Fruit fly (Drosophila melanogaster) whole organism, wandering third instar larva: Measurements from ENCODE around the gene CG17568.

Experiments used
- Abd-B ChIP-seq: fragments of >200 bp; optimal IDR thresholded peaks from 2 replicates; lab custom pipeline; 2017; ENCODE audit warnings: missing biosample characterization, missing genetic modification characterization
- CG32264 ChIP-seq: fragments of 200-800 bp; sonication (Bioruptor generic); optimal IDR thresholded peaks from 2 replicates; lab custom pipeline; 2016; ENCODE audit warnings: missing biosample characterization, missing genetic modification characterization
- CG9705 ChIP-seq: fragments of 200-800 bp; sonication (Bioruptor generic); optimal IDR thresholded peaks from 2 replicates; lab custom pipeline; 2018; ENCODE audit warnings: missing biosample characterization, mild to moderate bottlenecking, missing genetic modification characterization
- CrebA ChIP-seq: fragments of 200-800 bp; sonication (Bioruptor generic); optimal IDR thresholded peaks from 2 replicates; lab custom pipeline; 2016; ENCODE audit warnings: missing biosample characterization, mild to moderate bottlenecking, missing genetic modification characterization, borderline replicate concordance
- Dfd ChIP-seq: fragments of >200 bp; optimal IDR thresholded peaks from 2 replicates; lab custom pipeline; 2017; ENCODE audit warnings: missing biosample characterization, missing genetic modification characterization
- Dif ChIP-seq: fragments of 200-275, 200-300 bp; sonication (Bioruptor generic); optimal IDR thresholded peaks from 2 replicates; lab custom pipeline; 2018; ENCODE audit warnings: missing biosample characterization, missing genetic modification characterization; ENCODE audit not compliant: partially characterized antibody
- GATAd ChIP-seq: sonication (Bioruptor generic); optimal IDR thresholded peaks from 2 replicates; lab custom pipeline; 2016; ENCODE audit warnings: missing biosample characterization, missing genetic modification characterization
- HLH106 ChIP-seq: fragments of 200-800 bp; optimal IDR thresholded peaks from 3 replicates; lab custom pipeline; 2019; ENCODE audit warnings: missing biosample characterization, mild to moderate bottlenecking, missing genetic modification characterization, moderate library complexity
- Hnf4 ChIP-seq: fragments of 200-800 bp; sonication (Bioruptor generic); optimal IDR thresholded peaks from 2 replicates; lab custom pipeline; 2016; ENCODE audit warnings: missing biosample characterization, mild to moderate bottlenecking, missing genetic modification characterization
- Hr78 ChIP-seq: fragments of >200 bp; optimal IDR thresholded peaks from 2 replicates; lab custom pipeline; 2017; ENCODE audit warnings: missing biosample characterization, missing genetic modification characterization
- Hr83 ChIP-seq: fragments of 200-300 bp; sonication (Bioruptor generic); optimal IDR thresholded peaks from 2 replicates; lab custom pipeline; 2016; ENCODE audit warnings: missing biosample characterization, mild to moderate bottlenecking, missing genetic modification characterization, moderate library complexity; ENCODE audit not compliant: poor library complexity, severe bottlenecking
- Jra ChIP-seq: sonication (Bioruptor generic); optimal IDR thresholded peaks from 2 replicates; lab custom pipeline; 2016; ENCODE audit warnings: missing biosample characterization, missing genetic modification characterization
- Mio ChIP-seq: sonication (Bioruptor generic); optimal IDR thresholded peaks from 2 replicates; lab custom pipeline; 2016; ENCODE audit warnings: missing biosample characterization, missing genetic modification characterization
- Myc ChIP-seq: fragments of >200 bp; optimal IDR thresholded peaks from 2 replicates; lab custom pipeline; 2017
- N ChIP-seq: fragments of >200 bp; optimal IDR thresholded peaks from 2 replicates; lab custom pipeline; 2018; ENCODE audit warnings: missing biosample characterization, missing external identifiers, missing genetic modification characterization
- OdsH ChIP-seq: fragments of 200-800 bp; sonication (Bioruptor generic); optimal IDR thresholded peaks from 2 replicates; lab custom pipeline; 2016; ENCODE audit warnings: missing biosample characterization, mild to moderate bottlenecking, missing genetic modification characterization
- Rel ChIP-seq, 2 experiments: fragments of 200-800 bp; sonication (Bioruptor generic) in 1 of 2; optimal IDR thresholded peaks; 2 replicates in 1 of 2; 3 replicates in 1 of 2; lab custom pipeline; 2016 to 2019; ENCODE audit warnings: mild to moderate bottlenecking in 2 of 2, missing biosample characterization in 2 of 2, missing genetic modification characterization in 2 of 2, moderate library complexity in 1 of 2
- Sp1 ChIP-seq: fragments of 200-800 bp; sonication (Bioruptor generic); optimal IDR thresholded peaks from 3 replicates; lab custom pipeline; 2019; ENCODE audit warnings: missing biosample characterization, mild to moderate bottlenecking, missing genetic modification characterization, moderate library complexity
- Vsx2 ChIP-seq: fragments of 200-300, 225-300 bp; sonication (Bioruptor generic); optimal IDR thresholded peaks from 2 replicates; lab custom pipeline; 2018; ENCODE audit warnings: missing biosample characterization, missing genetic modification characterization; ENCODE audit not compliant: partially characterized antibody
- br ChIP-seq: fragments of 200-800 bp; sonication (Bioruptor generic); optimal IDR thresholded peaks from 2 replicates; lab custom pipeline; 2016; ENCODE audit warnings: missing biosample characterization, missing genetic modification characterization
- brk ChIP-seq: fragments of 200-800 bp; sonication (Bioruptor generic); optimal IDR thresholded peaks from 2 replicates; lab custom pipeline; 2016; ENCODE audit warnings: missing biosample characterization, mild to moderate bottlenecking, missing genetic modification characterization
- dl ChIP-seq, 2 experiments: fragments of 175-275, 200-275 bp in 1 of 2; fragments of 200-275 bp in 1 of 2; sonication (Bioruptor generic); optimal IDR thresholded peaks; lab custom pipeline; 2018; ENCODE audit warnings: mild to moderate bottlenecking in 2 of 2, missing biosample characterization in 2 of 2, missing genetic modification characterization in 2 of 2, moderate library complexity in 2 of 2; ENCODE audit not compliant: partially characterized antibody in 2 of 2, insufficient read depth in 1 of 2
- dmrt93B ChIP-seq: fragments of 200-800 bp; sonication (Bioruptor generic); optimal IDR thresholded peaks from 2 replicates; lab custom pipeline; 2018; ENCODE audit warnings: missing biosample characterization, mild to moderate bottlenecking, missing genetic modification characterization
- dsf ChIP-seq: sonication (Bioruptor generic); optimal IDR thresholded peaks from 2 replicates; lab custom pipeline; 2016; ENCODE audit warnings: missing biosample characterization, missing genetic modification characterization, borderline replicate concordance
- ey ChIP-seq: fragments of 200-800 bp; sonication (Bioruptor generic); optimal IDR thresholded peaks from 2 replicates; lab custom pipeline; 2016; ENCODE audit warnings: missing biosample characterization, missing genetic modification characterization
- foxo ChIP-seq, 2 experiments: fragments of 200-800 bp; sonication (Bioruptor generic); optimal IDR thresholded peaks; 2 replicates in 1 of 2; 3 replicates in 1 of 2; lab custom pipeline; 2016 to 2017; ENCODE audit warnings: missing biosample characterization in 2 of 2, missing genetic modification characterization in 2 of 2
- fru ChIP-seq: fragments of 200-800 bp; sonication (Bioruptor generic); optimal IDR thresholded peaks from 3 replicates; lab custom pipeline; 2016; ENCODE audit warnings: missing biosample characterization, mild to moderate bottlenecking, missing genetic modification characterization
- h ChIP-seq: fragments of 200-800 bp; sonication (Bioruptor generic); optimal IDR thresholded peaks from 3 replicates; lab custom pipeline; 2016; ENCODE audit warnings: missing biosample characterization, mild to moderate bottlenecking, missing genetic modification characterization
- jim ChIP-seq: fragments of 175-275, 200-325 bp; sonication (Bioruptor generic); optimal IDR thresholded peaks from 2 replicates; lab custom pipeline; 2016; ENCODE audit warnings: missing biosample characterization, mild to moderate bottlenecking, missing genetic modification characterization
- lola ChIP-seq: fragments of >200 bp; optimal IDR thresholded peaks from 2 replicates; lab custom pipeline; 2017; ENCODE audit warnings: missing biosample characterization, missing genetic modification characterization
- pan ChIP-seq: fragments of >200 bp; optimal IDR thresholded peaks from 2 replicates; lab custom pipeline; 2017
- psq ChIP-seq: fragments of 200-800 bp; sonication (Bioruptor generic); optimal IDR thresholded peaks from 3 replicates; lab custom pipeline; 2017; ENCODE audit warnings: missing biosample characterization, mild to moderate bottlenecking, missing genetic modification characterization, moderate library complexity
- rgr ChIP-seq: fragments of 200-800 bp; sonication (Bioruptor generic); optimal IDR thresholded peaks from 3 replicates; lab custom pipeline; 2016; ENCODE audit warnings: missing biosample characterization, mild to moderate bottlenecking, missing genetic modification characterization
- sage ChIP-seq: fragments of 200-800 bp; sonication (Bioruptor generic); optimal IDR thresholded peaks from 2 replicates; lab custom pipeline; 2016; ENCODE audit warnings: missing biosample characterization, mild to moderate bottlenecking, missing genetic modification characterization
- sv ChIP-seq: fragments of 200-800 bp; sonication (Bioruptor generic); optimal IDR thresholded peaks from 3 replicates; lab custom pipeline; 2016; ENCODE audit warnings: missing biosample characterization, missing genetic modification characterization
- tai ChIP-seq: sonication (Bioruptor generic); optimal IDR thresholded peaks from 2 replicates; lab custom pipeline; 2016; ENCODE audit warnings: missing biosample characterization, missing genetic modification characterization
- usp ChIP-seq: fragments of >200 bp; optimal IDR thresholded peaks from 2 replicates; lab custom pipeline; 2017; ENCODE audit warnings: missing biosample characterization, missing genetic modification characterization
- woc ChIP-seq: sonication (Bioruptor generic); optimal IDR thresholded peaks from 2 replicates; lab custom pipeline; 2016; ENCODE audit warnings: missing biosample characterization, mild to moderate bottlenecking, missing genetic modification characterization

The CG17568 gene

dm6 chr2L:19134366-19134689 lies 47.2 kb downstream of the CG17568 start:
- TF ChIP-seq rgr (GFP tag; lab: Kevin White, UChicago) (no peak), br (GFP tag; lab: Kevin White, UChicago) (no peak), CG9705 (no peak), jim (GFP tag; lab: Kevin White, UChicago) (no peak), Dfd (GFP tag; lab: Kevin White, UChicago) (no peak), foxo (GFP tag; optimal IDR thresholded peaks at IDR 0.05; lab: Kevin White, UChicago) (no peak)
- TF ChIP-seq, all 38 proteins: peak for 0

dm6 chr2L:19133465-19134365 lies 47.8 kb downstream of the CG17568 start, which contains the start of gene brat:
Gene brat (plus strand): TSS chr2L:19133816.
- TF ChIP-seq Sp1 (peak; percentile 45), usp (GFP tag; lab: Kevin White, UChicago) (no peak), CrebA (no peak), CG32264 (GFP tag; lab: Kevin White, UChicago) (no peak), CG9705 (no peak), Hr83 (no peak), Myc (lab: Kevin White, UChicago) (peak; percentile 86), N (no peak), dl (GFP tag; optimal IDR thresholded peaks at IDR 0.05; lab: Kevin White, UChicago; ENCODE audit: insufficient read depth in 1 of 2, partially characterized antibody in 2 of 2) (no peak), Dif (GFP tag; lab: Kevin White, UChicago) (no peak), Dfd (GFP tag; lab: Kevin White, UChicago) (no peak), brk (GFP tag; lab: Kevin White, UChicago) (no peak), sv (peak; percentile 59), Mio (GFP tag; lab: Kevin White, UChicago) (no peak), Hnf4 (no peak), Jra (GFP tag; lab: Kevin White, UChicago) (peak; percentile 72), Hr78 (GFP tag; lab: Kevin White, UChicago) (no peak), sage (no peak), woc (GFP tag; lab: Kevin White, UChicago) (peak; percentile 78), dmrt93B (GFP tag; lab: Kevin White, UChicago) (no peak), HLH106 (tag; lab: Kevin White, UChicago) (peak; percentile 60), fru (GFP tag; lab: Kevin White, UChicago) (peak; percentile 77), h (peak; percentile 74), dsf (GFP tag; lab: Kevin White, UChicago) (peak; percentile 63), Vsx2 (GFP tag; lab: Kevin White, UChicago) (no peak), jim (GFP tag; lab: Kevin White, UChicago) (no peak), psq (peak; percentile 52), lola (GFP tag; lab: Kevin White, UChicago) (no peak), ey (GFP tag; lab: Kevin White, UChicago) (peak; percentile 49), Rel (GFP tag; optimal IDR thresholded peaks at IDR 0.05; lab: Kevin White, UChicago) (no peak), Rel (tag; optimal IDR thresholded peaks at IDR 0.05; lab: Kevin White, UChicago) (no peak), GATAd (no peak), OdsH (GFP tag; lab: Kevin White, UChicago) (peak; percentile 36), Abd-B (no peak), br (GFP tag; lab: Kevin White, UChicago) (peak; percentile 47), rgr (GFP tag; lab: Kevin White, UChicago) (peak; percentile 51), pan (no peak), tai (GFP tag; lab: Kevin White, UChicago) (no peak), foxo (GFP tag; optimal IDR thresholded peaks at IDR 0.05; lab: Kevin White, UChicago) (peak in 1 of 2 experiments; percentile 75)
